Fruit fly (Drosophila melanogaster): Measurements from ENCODE around the gene CG17732.

CG17732 gene

dm6 chr3L:20028753-20029152 lies 47.3 kb downstream of the CG17732 start, which contains the start of gene Lamtor1:
Gene Lamtor1, minus strand, starts transcription at chr3L:20029020.
- TF ChIP-seq ey (GFP tag; optimal IDR thresholded peaks at IDR 0.05) (no peak), h (GFP tag; optimal IDR thresholded peaks at IDR 0.05) (no peak), dmrt93B (GFP tag; optimal IDR thresholded peaks at IDR 0.05) (no peak), HLH106 (tag; optimal IDR thresholded peaks at IDR 0.05) (no peak), Rel (GFP tag; optimal IDR thresholded peaks at IDR 0.05) (no peak), Rel (tag; optimal IDR thresholded peaks at IDR 0.05) (no peak), psq (GFP tag; optimal IDR thresholded peaks at IDR 0.05) (no peak), br (GFP tag; optimal IDR thresholded peaks at IDR 0.05) (no peak), woc (GFP tag; optimal IDR thresholded peaks at IDR 0.05) (no peak), jim (GFP tag; optimal IDR thresholded peaks at IDR 0.05) (no peak), Vsx2 (GFP tag; optimal IDR thresholded peaks at IDR 0.05; ENCODE audit: partially characterized antibody) (no peak), dl (GFP tag; optimal IDR thresholded peaks at IDR 0.05; ENCODE audit: insufficient read depth in 1 of 2, partially characterized antibody in 2 of 2) (no peak), fru (GFP tag; optimal IDR thresholded peaks at IDR 0.05) (no peak), sage (GFP tag; optimal IDR thresholded peaks at IDR 0.05) (no peak)
